Worm (Caenorhabditis elegans) whole organism, L1 larva: ENCODE data around the gene C27D9.2.
A peak's percentile ranks its signal among the peaks of the same experiment; 100 is the strongest.

ENCODE experiments used
- C34B4.2 ChIP-seq: sonication (generic microtip); optimal IDR thresholded peaks from 2 replicates; lab custom pipeline; 2017; ENCODE audit warnings: mild to moderate bottlenecking, missing genetic modification characterization, missing compliant biosample characterization
- ceh-82 ChIP-seq, 3 experiments: fragments of 150-350 bp in 1 of 3; sonication (generic microtip) in 2 of 3; optimal IDR thresholded peaks; 2 replicates each; lab custom pipeline; 2014 to 2017; ENCODE audit warnings: missing biosample characterization in 3 of 3, missing genetic modification characterization in 3 of 3
- egl-27 ChIP-seq, 2 experiments: fragments of 150-350 bp in 1 of 2; sonication (generic microtip); optimal IDR thresholded peaks; 3 replicates each; lab custom pipeline; 2017 to 2018; ENCODE audit warnings: missing biosample characterization in 2 of 2, missing genetic modification characterization in 2 of 2, missing genetic modification reagents in 2 of 2
- elt-3 ChIP-seq, 6 experiments: fragments of 150-350 bp in 1 of 6; sonication (generic microtip); optimal IDR thresholded peaks; 2 replicates each; lab custom pipeline; 2017 to 2018; ENCODE audit warnings: missing biosample characterization in 6 of 6, missing genetic modification characterization in 6 of 6, inconsistent platforms in 1 of 6
- grh-1 ChIP-seq: fragments of 200-800 bp; sonication (Bioruptor generic); IDR thresholded peaks from 2 replicates; pipeline ENCODE4 v1.3.6; 2022; ENCODE audit warnings: missing genetic modification reagents, missing genetic modification characterization, missing compliant biosample characterization
- hlh-4 ChIP-seq: sonication (generic microtip); optimal IDR thresholded peaks from 2 replicates; lab custom pipeline; 2016; ENCODE audit warnings: mild to moderate bottlenecking, missing genetic modification characterization, missing compliant biosample characterization
- mdl-1 ChIP-seq, 2 experiments: fragments of 150-350 bp; optimal IDR thresholded peaks; 2 replicates each; lab custom pipeline; 2014 to 2017; ENCODE audit warnings: missing biosample characterization in 2 of 2, missing genetic modification characterization in 2 of 2, inconsistent platforms in 1 of 2
- nhr-11 ChIP-seq: fragments of 150-350 bp; optimal IDR thresholded peaks from 2 replicates; lab custom pipeline; 2014; ENCODE audit warnings: missing biosample characterization, missing genetic modification characterization
- nhr-20 ChIP-seq: sonication (generic microtip); optimal IDR thresholded peaks from 2 replicates; lab custom pipeline; 2016; ENCODE audit warnings: mild to moderate bottlenecking, missing genetic modification characterization, missing compliant biosample characterization
- nhr-237 ChIP-seq: fragments of 150-350 bp; optimal IDR thresholded peaks from 2 replicates; lab custom pipeline; 2014; ENCODE audit warnings: missing biosample characterization, missing genetic modification characterization
- nhr-28 ChIP-seq: fragments of 150-350 bp; optimal IDR thresholded peaks from 2 replicates; lab custom pipeline; 2014; ENCODE audit warnings: missing biosample characterization, missing genetic modification characterization
- nhr-77 ChIP-seq: fragments of 150-350 bp; optimal IDR thresholded peaks from 2 replicates; lab custom pipeline; 2014; ENCODE audit warnings: missing biosample characterization, missing genetic modification characterization
- unc-86 ChIP-seq: sonication (generic microtip); optimal IDR thresholded peaks from 2 replicates; lab custom pipeline; 2016; ENCODE audit warnings: missing genetic modification characterization, missing compliant biosample characterization

ce11 chrII:4739984-4740462 is 16.6 kb downstream of the C27D9.2 start, which contains the start of gene eas-1:
- peak; percentile 20 to 88 for TF ChIP-seq mdl-1 (tag; optimal IDR thresholded peaks at IDR 0.05; lab: Kevin White, UChicago)
- no peak for TF ChIP-seq nhr-77 (tag; lab: Kevin White, UChicago)
- peak; percentile 86 for TF ChIP-seq nhr-20 (tag; lab: Kevin White, UChicago)
- TF ChIP-seq nhr-237, result peak; percentile 26
- TF ChIP-seq C34B4.2 (tag; lab: Kevin White, UChicago), result no peak
- TF ChIP-seq elt-3 (tag; optimal IDR thresholded peaks at IDR 0.05; lab: Kevin White, UChicago), result peak in 3 of 6 experiments; percentile 1 to 79 (median 19)
- no peak for TF ChIP-seq hlh-4 (tag; lab: Kevin White, UChicago)
- TF ChIP-seq ceh-82 (tag; optimal IDR thresholded peaks at IDR 0.05; lab: Kevin White, UChicago), result peak; percentile 62 to 79 (median 78)
- TF ChIP-seq grh-1 (GFP tag; lab: Robert Waterston, UW), result peak; percentile 61
- TF ChIP-seq egl-27 (tag; optimal IDR thresholded peaks at IDR 0.05; lab: Kevin White, UChicago), result no peak
- TF ChIP-seq unc-86, result peak; percentile 75
- no peak for TF ChIP-seq nhr-28
- no peak for TF ChIP-seq nhr-11
